Worm (Caenorhabditis elegans): ENCODE data around the gene zyg-12.

The zyg-12 gene

DNA sequence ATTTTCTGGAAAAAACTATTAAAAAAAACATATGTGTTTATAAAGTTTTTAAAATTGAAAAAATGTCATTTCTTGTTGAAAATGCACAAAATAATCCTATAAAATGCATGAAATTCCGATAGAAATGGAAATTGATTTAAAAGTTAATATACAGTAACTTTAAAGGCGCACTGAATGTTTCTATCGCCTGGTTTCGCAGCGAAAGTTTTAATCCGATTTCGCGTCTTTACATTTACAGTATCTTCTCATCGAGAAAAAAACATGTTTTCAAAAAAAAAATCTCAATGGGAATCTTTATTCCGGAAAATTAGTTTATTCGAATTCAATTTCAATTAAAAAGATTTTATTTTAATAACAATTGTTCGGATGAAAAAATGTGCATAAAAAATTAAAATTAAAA, 35.5 kb upstream of the zyg-12 start, which contains the start of gene R05F9.11 (continued):
- TF ChIP-seq F37B4.10 (GFP tag; IDR thresholded peaks at IDR 0.05) (no peak), T07F8.4 (tag; optimal IDR thresholded peaks at IDR 0.05) (no peak), nhr-179 (tag; optimal IDR thresholded peaks at IDR 0.05) (no peak), tbx-9 (tag; optimal IDR thresholded peaks at IDR 0.05; ENCODE audit: borderline replicate concordance) (no peak), egl-18 (GFP tag; IDR thresholded peaks at IDR 0.05) (no peak), F57A8.1 (GFP tag; optimal IDR thresholded peaks at IDR 0.05) (no peak), pbrm-1 (GFP tag; IDR thresholded peaks at IDR 0.05) (no peak), nfya-2 (GFP tag; IDR thresholded peaks at IDR 0.05) (no peak), Y53G8AR.9 (GFP tag; conservative IDR thresholded peaks at IDR 0.05) (no peak), hmg-1.2 (GFP tag; IDR thresholded peaks at IDR 0.05) (no peak), Y79H2A.3 (GFP tag; conservative IDR thresholded peaks at IDR 0.05) (no peak), tlf-1 (GFP tag; optimal IDR thresholded peaks at IDR 0.05) (peak; percentile 4), lin-54 (GFP tag; optimal IDR thresholded peaks at IDR 0.05) (peak; percentile 45), madf-8 (GFP tag; conservative IDR thresholded peaks at IDR 0.05) (peak; percentile 87), bed-1 (GFP tag; IDR thresholded peaks at IDR 0.05) (no peak), pha-4 (tag; optimal IDR thresholded peaks at IDR 0.05) (no peak), lin-35 (GFP tag; optimal IDR thresholded peaks at IDR 0.05) (no peak), ccch-3 (GFP tag; optimal IDR thresholded peaks at IDR 0.05) (no peak), hmg-20 (GFP tag; IDR thresholded peaks at IDR 0.05) (no peak), cebp-1 (GFP tag; IDR thresholded peaks at IDR 0.05) (no peak), cebp-1 (tag; optimal IDR thresholded peaks at IDR 0.05) (no peak), tbp1 (GFP tag; optimal IDR thresholded peaks at IDR 0.05) (peak; percentile 42), ztf-18 (tag; optimal IDR thresholded peaks at IDR 0.05) (no peak), madf-6 (GFP tag; IDR thresholded peaks at IDR 0.05) (peak; percentile 93), F49E8.2 (tag; optimal IDR thresholded peaks at IDR 0.05; ENCODE audit: insufficient read depth) (peak; percentile 43), ekl-4 (GFP tag; IDR thresholded peaks at IDR 0.05) (no peak), unc-130 (GFP tag; optimal IDR thresholded peaks at IDR 0.05) (no peak), ceh-79 (tag; optimal IDR thresholded peaks at IDR 0.05) (no peak), Y95B8A.8 (GFP tag; IDR thresholded peaks at IDR 0.05) (no peak), Y56A3A.18 (GFP tag; IDR thresholded peaks at IDR 0.05) (no peak), ztf-28 (GFP tag; IDR thresholded peaks at IDR 0.05) (no peak), ceh-40 (GFP tag; IDR thresholded peaks at IDR 0.05) (no peak), nfyb-1 (GFP tag; IDR thresholded peaks at IDR 0.05) (no peak), Y53F4B.3 (GFP tag; IDR thresholded peaks at IDR 0.05) (no peak), mxl-1 (tag; optimal IDR thresholded peaks at IDR 0.05) (no peak), ama-1 (optimal IDR thresholded peaks at IDR 0.05) (no peak), ama-1 (GFP tag; optimal IDR thresholded peaks at IDR 0.05) (no peak), nhr-27 (tag; optimal IDR thresholded peaks at IDR 0.05) (no peak), akir-1 (GFP tag; optimal IDR thresholded peaks at IDR 0.05) (no peak), snpc-3.4 (tag; optimal IDR thresholded peaks at IDR 0.05) (no peak), madf-3 (GFP tag; IDR thresholded peaks at IDR 0.05) (no peak), attf-5 (GFP tag; optimal IDR thresholded peaks at IDR 0.05) (no peak), T26A5.8 (tag; optimal IDR thresholded peaks at IDR 0.05) (no peak), efl-1 (GFP tag; optimal IDR thresholded peaks at IDR 0.05) (peak; percentile 27), xnd-1 (tag; optimal IDR thresholded peaks at IDR 0.05) (peak; percentile 90), dox-1 (GFP tag; IDR thresholded peaks at IDR 0.05) (no peak)
